Worm (Caenorhabditis elegans) whole organism, midembryonic: ENCODE measurements around the gene srw-23.

Source experiments
- T22C8.4 ChIP-seq: fragments of 200-800 bp; sonication (Bioruptor generic); IDR thresholded peaks from 2 replicates; pipeline ENCODE4 v1.3.6; 2022; ENCODE audit warnings: missing genetic modification characterization, missing compliant biosample characterization
- cog-1 ChIP-seq: sonication (generic microtip); optimal IDR thresholded peaks from 2 replicates; lab custom pipeline; 2016; ENCODE audit warnings: missing genetic modification characterization, missing compliant biosample characterization
- flt-1 ChIP-seq: fragments of 200-800 bp; sonication (Bioruptor generic); IDR thresholded peaks from 2 replicates; pipeline ENCODE4 v1.3.6; 2022; ENCODE audit warnings: missing genetic modification characterization, missing compliant biosample characterization
- klf-2 ChIP-seq: fragments of 200-800 bp; sonication (Bioruptor generic); conservative IDR thresholded peaks from 2 replicates; pipeline ENCODE4 v1.3.6; 2022; ENCODE audit warnings: missing genetic modification reagents, missing genetic modification characterization, missing compliant biosample characterization
- med-1 ChIP-seq: sonication (generic microtip); optimal IDR thresholded peaks from 2 replicates; lab custom pipeline; 2017; ENCODE audit warnings: missing genetic modification characterization, mild to moderate bottlenecking, missing compliant biosample characterization, antibody characterized with exemption, missing genetic modification reagents; ENCODE audit not compliant: insufficient read depth
- ref-1 ChIP-seq: fragments of 200-800 bp; sonication (Bioruptor generic); conservative IDR thresholded peaks from 2 replicates; pipeline ENCODE4 v1.3.6; 2022; ENCODE audit warnings: missing genetic modification reagents, missing genetic modification characterization, missing compliant biosample characterization
- tab-1 ChIP-seq: fragments of 200-800 bp; sonication (Bioruptor generic); IDR thresholded peaks from 2 replicates; pipeline ENCODE4 v1.3.6; 2022; ENCODE audit warnings: missing genetic modification characterization, missing compliant biosample characterization
- ztf-23 ChIP-seq: fragments of 200-800 bp; sonication (Bioruptor generic); IDR thresholded peaks from 2 replicates; pipeline ENCODE4 v1.3.6; 2022; ENCODE audit warnings: missing genetic modification reagents, missing genetic modification characterization, missing compliant biosample characterization
- ztf-29 ChIP-seq: fragments of 200-800 bp; sonication (Bioruptor generic); IDR thresholded peaks from 2 replicates; pipeline ENCODE4 v1.3.6; 2022; ENCODE audit warnings: missing genetic modification reagents, missing genetic modification characterization, missing compliant biosample characterization

Gene srw-23

DNA sequence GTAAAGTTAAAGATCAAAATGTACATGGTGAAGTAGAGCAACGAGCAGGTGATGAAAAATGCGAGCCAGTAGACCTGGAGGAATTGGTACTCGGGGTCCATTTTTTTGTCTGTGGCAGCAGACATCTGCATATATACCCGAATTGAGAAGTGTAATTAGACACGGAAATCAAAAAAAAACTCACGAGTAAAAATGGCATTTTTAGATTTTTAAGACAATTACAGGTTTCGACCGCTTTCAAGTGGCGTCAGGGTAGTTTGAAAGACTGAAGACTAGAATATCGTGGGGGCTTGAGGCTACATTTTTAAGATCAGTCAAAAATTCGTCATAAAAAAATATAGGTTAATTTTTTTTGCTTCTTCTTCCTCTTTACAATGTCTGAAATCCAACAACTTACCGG, 29.0 kb downstream of the srw-23 start, which contains the start of gene srd-68:
Gene srd-68, minus strand, starts transcription at position 101 of the 400 bp plus-strand sequence.
- no peak for TF ChIP-seq klf-2 (GFP tag; lab: Robert Waterston, UW)
- no peak for TF ChIP-seq T22C8.4 (GFP tag; lab: Robert Waterston, UW)
- TF ChIP-seq flt-1: no peak
- no peak for TF ChIP-seq ref-1 (GFP tag; lab: Robert Waterston, UW)

DNA sequence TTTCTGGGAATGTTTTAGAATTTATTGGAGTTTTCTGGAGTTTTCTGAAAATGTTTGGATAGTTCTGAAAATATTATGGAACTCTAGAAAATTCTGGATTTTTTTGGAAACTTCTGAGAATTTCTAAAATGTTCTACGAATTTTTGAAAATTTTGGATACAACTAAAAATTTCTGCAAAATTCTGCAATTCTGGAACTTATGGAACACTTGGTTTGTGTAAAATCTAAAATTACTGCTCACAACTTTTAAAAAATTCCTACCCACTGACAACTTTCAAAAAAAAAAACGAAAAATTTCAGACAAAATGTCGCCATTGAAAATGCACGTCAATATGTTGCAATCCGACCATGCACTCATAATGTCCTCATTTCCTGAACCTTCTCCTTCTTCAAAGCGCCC, 30.9 kb downstream of the srw-23 start, which contains the start of gene nhr-262:
Gene nhr-262, plus strand, starts transcription at position 301 of the 400 bp plus-strand sequence.
- no peak for TF ChIP-seq cog-1 (tag; lab: Kevin White, UChicago)
- no peak for TF ChIP-seq ref-1 (GFP tag; lab: Robert Waterston, UW)

DNA sequence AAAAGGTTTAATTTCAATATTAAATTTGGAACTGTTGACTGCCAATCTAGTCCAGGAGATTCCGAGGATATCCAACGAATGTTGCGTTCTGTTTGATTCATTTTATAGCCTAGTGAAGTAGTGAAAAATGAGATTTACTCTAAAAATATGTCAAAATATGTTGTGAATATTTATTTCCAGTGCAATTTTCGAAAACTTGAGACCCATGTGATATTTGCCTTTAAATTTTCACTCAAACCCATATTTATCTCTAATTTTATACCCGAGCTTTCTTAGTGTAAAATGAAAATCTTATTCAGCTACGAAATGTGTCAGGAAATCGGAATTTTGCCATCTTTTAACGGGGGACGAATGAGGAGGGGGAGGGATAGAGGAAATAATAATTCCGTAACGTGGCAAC, 36.1 kb downstream of the srw-23 start, which contains the start of gene F09C6.16:
Gene F09C6.16, minus strand, starts transcription at position 101 of the 400 bp plus-strand sequence.
- TF ChIP-seq cog-1 (tag; lab: Kevin White, UChicago) (no peak), ref-1 (GFP tag; lab: Robert Waterston, UW) (no peak), med-1 (no peak), ztf-29 (GFP tag; lab: Robert Waterston, UW) (no peak), tab-1 (GFP tag; lab: Robert Waterston, UW) (no peak), ztf-23 (GFP tag; lab: Robert Waterston, UW) (no peak), T22C8.4 (GFP tag; lab: Robert Waterston, UW) (no peak), klf-2 (GFP tag; lab: Robert Waterston, UW) (no peak), flt-1 (no peak)

DNA sequence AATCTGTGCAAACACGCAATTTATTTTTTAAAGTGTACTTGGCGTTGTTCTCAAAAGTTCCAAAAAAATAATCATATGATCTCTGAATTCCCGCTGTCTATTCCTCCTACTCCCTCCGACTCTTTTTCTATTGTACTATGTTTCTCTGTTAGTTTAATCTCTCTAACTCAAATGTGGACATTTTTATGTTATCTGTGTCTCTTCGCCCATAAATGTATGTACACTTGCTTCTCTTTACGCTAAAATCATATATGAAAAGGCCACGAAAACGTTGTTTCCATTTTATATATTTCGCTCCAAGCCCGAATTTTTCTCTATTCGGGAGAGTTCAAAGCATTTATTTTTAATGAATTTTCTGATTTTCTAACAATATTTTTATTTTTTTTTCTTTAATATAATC, 37.1 kb downstream of the srw-23 start:
- TF ChIP-seq ref-1 (GFP tag; lab: Robert Waterston, UW) (no peak), klf-2 (GFP tag; lab: Robert Waterston, UW) (no peak), ztf-23 (GFP tag; lab: Robert Waterston, UW) (no peak), med-1 (no peak), flt-1 (no peak), ztf-29 (GFP tag; lab: Robert Waterston, UW) (no peak), T22C8.4 (GFP tag; lab: Robert Waterston, UW) (no peak), tab-1 (GFP tag; lab: Robert Waterston, UW) (no peak), cog-1 (tag; lab: Kevin White, UChicago) (no peak)

DNA sequence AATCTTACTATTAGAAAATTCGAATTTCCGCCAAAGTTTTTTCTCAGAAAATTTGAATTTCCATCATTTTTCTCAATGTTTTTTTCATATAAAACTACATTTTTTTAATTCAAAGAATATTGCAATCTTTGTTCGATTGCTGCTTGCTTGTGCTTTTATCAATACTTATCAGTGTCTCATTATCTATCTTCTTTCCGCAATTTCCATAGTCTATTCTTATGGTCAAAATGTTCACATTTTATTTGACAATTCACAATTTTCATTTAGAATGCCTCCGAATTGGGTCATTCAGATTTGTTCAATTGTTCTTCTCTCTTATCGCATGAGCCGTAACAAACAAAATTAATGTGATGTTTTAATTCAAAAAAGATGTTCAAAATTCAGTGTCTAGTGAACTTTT, 37.6 kb downstream of the srw-23 start:
- TF ChIP-seq cog-1 (tag; lab: Kevin White, UChicago) (no peak), T22C8.4 (GFP tag; lab: Robert Waterston, UW) (no peak), ref-1 (GFP tag; lab: Robert Waterston, UW) (no peak), med-1 (no peak), tab-1 (GFP tag; lab: Robert Waterston, UW) (no peak), klf-2 (GFP tag; lab: Robert Waterston, UW) (no peak), flt-1 (no peak), ztf-29 (GFP tag; lab: Robert Waterston, UW) (no peak), ztf-23 (GFP tag; lab: Robert Waterston, UW) (no peak)

DNA sequence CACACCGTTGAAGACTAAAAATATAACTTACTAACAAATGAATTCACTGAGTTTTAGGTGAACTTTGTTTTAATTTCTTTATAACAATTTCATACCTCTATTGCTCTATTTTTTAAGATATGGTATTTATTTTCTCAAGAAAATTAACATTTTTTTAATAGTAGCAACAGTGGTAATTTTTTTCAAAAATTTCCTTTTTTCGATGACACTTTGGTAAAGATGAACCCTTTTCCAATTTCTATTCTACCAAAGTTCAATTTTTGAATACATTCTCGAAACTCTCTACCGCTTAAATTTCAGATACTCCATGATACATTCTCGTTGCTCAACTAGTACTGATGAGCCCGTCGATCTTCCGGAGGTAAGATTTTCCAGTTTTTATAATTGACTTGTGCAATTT, 38.2 kb downstream of the srw-23 start, which contains the start of gene nhr-116:
Gene nhr-116, plus strand, starts transcription at position 301 of the 400 bp plus-strand sequence.
- TF ChIP-seq cog-1 (tag; lab: Kevin White, UChicago) (no peak), klf-2 (GFP tag; lab: Robert Waterston, UW) (no peak), T22C8.4 (GFP tag; lab: Robert Waterston, UW) (no peak), tab-1 (GFP tag; lab: Robert Waterston, UW) (no peak), med-1 (no peak), ref-1 (GFP tag; lab: Robert Waterston, UW) (no peak), flt-1 (no peak), ztf-29 (GFP tag; lab: Robert Waterston, UW) (no peak), ztf-23 (GFP tag; lab: Robert Waterston, UW) (no peak)

DNA sequence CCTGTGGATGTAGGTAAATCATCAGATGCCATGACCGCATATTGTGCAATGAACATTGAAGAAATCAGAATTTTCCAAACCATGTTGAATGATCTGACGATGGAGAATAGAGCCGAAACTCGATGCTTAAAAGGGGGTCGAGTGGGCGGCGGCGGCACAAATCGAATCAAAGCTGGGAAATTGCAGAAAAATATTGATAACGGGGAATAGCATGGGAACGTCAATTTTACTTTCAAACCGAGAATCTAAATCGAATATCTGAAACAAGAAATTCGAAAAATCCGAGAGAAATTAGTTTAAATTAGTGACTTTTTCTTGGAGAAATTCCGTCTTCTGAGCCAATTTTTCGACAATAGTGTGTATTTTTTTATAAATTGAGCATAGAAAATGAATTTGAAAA, 42.3 kb downstream of the srw-23 start, which contains the start of gene F09C6.10:
Gene F09C6.10, minus strand, starts transcription at position 101 of the 400 bp plus-strand sequence.
- no peak for TF ChIP-seq flt-1
- TF ChIP-seq tab-1 (GFP tag; lab: Robert Waterston, UW): no peak
- TF ChIP-seq T22C8.4 (GFP tag; lab: Robert Waterston, UW): no peak
- TF ChIP-seq med-1: no peak

DNA sequence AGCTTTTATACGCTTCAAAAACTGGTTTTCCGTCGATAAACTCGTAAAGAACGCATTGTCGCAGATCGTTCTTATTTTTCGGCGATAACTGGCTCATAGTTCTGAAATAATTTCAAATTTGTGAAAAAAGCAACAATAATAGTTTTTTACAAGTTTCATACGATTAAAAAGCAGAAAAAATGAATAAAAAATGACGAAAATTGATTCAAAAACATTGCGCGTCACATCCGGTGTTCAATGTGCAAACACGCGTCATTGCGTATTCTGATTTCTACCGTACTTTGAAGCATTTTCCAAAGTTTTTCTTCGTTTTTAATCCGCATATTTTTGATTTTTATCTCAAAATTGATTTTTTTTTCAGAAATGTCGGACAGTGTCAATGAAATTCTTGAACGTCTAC, 44.6 kb downstream of the srw-23 start, which contains the start of the genes fbxa-206 and Y102A5C.2:
Gene fbxa-206, minus strand, starts transcription at position 101 of the 400 bp plus-strand sequence.
Gene Y102A5C.2, plus strand, starts transcription at position 354 of the 400 bp plus-strand sequence.
- no peak for TF ChIP-seq flt-1
- no peak for TF ChIP-seq tab-1 (GFP tag; lab: Robert Waterston, UW)
- no peak for TF ChIP-seq T22C8.4 (GFP tag; lab: Robert Waterston, UW)
- TF ChIP-seq ztf-23 (GFP tag; lab: Robert Waterston, UW): no peak
- TF ChIP-seq ztf-29 (GFP tag; lab: Robert Waterston, UW): no peak
- no peak for TF ChIP-seq med-1
- no peak for TF ChIP-seq klf-2 (GFP tag; lab: Robert Waterston, UW)

DNA sequence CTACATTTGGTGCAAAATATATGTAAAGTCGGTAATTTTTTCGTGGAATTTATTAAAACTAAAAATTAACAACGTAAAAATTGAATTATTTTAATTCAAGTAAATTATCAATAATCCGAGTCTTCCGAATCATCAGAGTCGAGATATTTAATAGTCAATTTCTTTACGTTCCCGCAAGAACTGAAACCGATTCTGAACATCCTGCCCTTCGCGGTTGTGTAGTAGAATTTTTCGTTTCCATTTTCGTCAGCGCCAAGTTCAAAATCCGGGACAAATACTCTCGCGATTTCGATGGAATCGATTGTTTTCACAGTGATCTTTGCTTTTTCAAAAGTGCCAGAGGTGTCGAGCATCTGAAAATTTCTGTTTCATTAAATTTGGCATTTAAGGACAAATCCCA, 45.9 kb downstream of the srw-23 start:
- TF ChIP-seq T22C8.4 (GFP tag; lab: Robert Waterston, UW) (no peak), tab-1 (GFP tag; lab: Robert Waterston, UW) (no peak), klf-2 (GFP tag; lab: Robert Waterston, UW) (no peak), ztf-29 (GFP tag; lab: Robert Waterston, UW) (no peak), ztf-23 (GFP tag; lab: Robert Waterston, UW) (no peak)

DNA sequence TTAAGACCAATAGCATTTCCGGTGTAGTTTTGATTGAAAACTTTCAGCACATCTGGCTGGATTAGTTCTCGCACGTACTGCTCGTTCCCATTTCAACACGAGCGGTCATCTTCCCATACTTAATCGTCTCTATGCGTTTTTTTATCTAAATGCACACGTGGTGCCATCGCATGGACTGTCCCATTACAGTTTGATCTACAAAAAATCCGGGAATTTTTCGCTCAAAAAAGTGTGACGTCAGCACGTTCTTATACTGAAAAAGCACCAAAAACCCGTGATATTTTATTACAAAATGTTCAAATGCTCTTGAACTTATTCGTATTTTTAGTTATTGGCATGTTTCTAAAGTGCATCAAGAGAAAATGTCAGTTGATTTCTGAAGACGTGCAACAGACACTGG, 48.2 kb downstream of the srw-23 start, which contains the start of gene Y102A5C.4:
Gene Y102A5C.4, plus strand, starts transcription at position 301 of the 400 bp plus-strand sequence.
- TF ChIP-seq T22C8.4 (GFP tag; lab: Robert Waterston, UW) (no peak), ref-1 (GFP tag; lab: Robert Waterston, UW) (no peak), tab-1 (GFP tag; lab: Robert Waterston, UW) (no peak), ztf-23 (GFP tag; lab: Robert Waterston, UW) (no peak), cog-1 (tag; lab: Kevin White, UChicago) (no peak), med-1 (no peak), flt-1 (no peak), klf-2 (GFP tag; lab: Robert Waterston, UW) (no peak), ztf-29 (GFP tag; lab: Robert Waterston, UW) (no peak)
